Comparison of ENCODE assay signal across 3 fruit fly cellular contexts in the genomic region with DNA sequence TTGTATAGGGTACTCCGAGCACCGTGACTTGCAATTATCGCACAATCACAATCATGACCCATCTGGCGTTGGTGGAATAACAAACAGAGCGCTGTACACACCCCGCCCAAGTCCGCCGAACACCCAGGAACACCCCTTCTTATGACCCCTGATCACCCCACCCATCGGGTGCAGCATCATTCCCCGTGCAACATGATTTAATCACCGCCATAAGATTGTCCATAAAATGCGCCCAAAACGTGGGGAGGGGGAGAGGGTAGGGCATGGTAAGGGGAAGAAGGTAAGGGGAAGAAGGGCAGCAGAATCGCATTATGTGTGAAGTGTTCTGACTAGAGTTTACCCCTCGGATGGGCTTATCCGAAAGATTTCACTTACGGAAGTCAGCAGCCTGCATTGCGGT.
A peak's percentile ranks its signal among the peaks of the same experiment; 100 is the strongest.
TF ChIP-seq lines count a peak whose summit lies in the region.

No protein-coding gene starts in this region.

- TF ChIP-seq CTCF in whole organism, embryonic (GFP tag; optimal IDR thresholded peaks at IDR 0.05; lab: Kevin White, UChicago), result no peak

TF ChIP-seq in whole organism, embryonic, 481 proteins besides CTCF, POLR2A, EP300 and RAD21:
- TF ChIP-seq CG10274 (GFP tag; optimal IDR thresholded peaks at IDR 0.05; lab: Kevin White, UChicago) (no peak), Poxn (GFP tag; IDR thresholded peaks at IDR 0.05; lab: Robert Waterston, UW) (no peak), fd102C (GFP tag; optimal IDR thresholded peaks at IDR 0.05; lab: Kevin White, UChicago) (no peak), crol (GFP tag; IDR thresholded peaks at IDR 0.05; lab: Robert Waterston, UW) (peak; percentile 89), pros (GFP tag; optimal IDR thresholded peaks at IDR 0.05; lab: Kevin White, UChicago) (peak; percentile 90), oc (tag; optimal IDR thresholded peaks at IDR 0.05; lab: Kevin White, UChicago) (peak; percentile 93), CG18476 (GFP tag; optimal IDR thresholded peaks at IDR 0.05; lab: Kevin White, UChicago) (no peak), Fer3 (tag; optimal IDR thresholded peaks at IDR 0.05; lab: Kevin White, UChicago) (no peak), CG10959 (GFP tag; IDR thresholded peaks at IDR 0.05; lab: Robert Waterston, UW) (no peak), gsb-n (tag; optimal IDR thresholded peaks at IDR 0.05; lab: Kevin White, UChicago) (peak; percentile 12), CG12219 (GFP tag; optimal IDR thresholded peaks at IDR 0.05; lab: Kevin White, UChicago) (no peak), sens (GFP tag; lab: Kevin White, UChicago) (peak; percentile 39)

TF ChIP-seq in whole organism, prepupa, 60 proteins besides CTCF, POLR2A, EP300 and RAD21:
- no peak for TF ChIP-seq Blimp-1 (GFP tag; optimal IDR thresholded peaks at IDR 0.05; lab: Kevin White, UChicago)
- no peak for TF ChIP-seq Eip93F (GFP tag; optimal IDR thresholded peaks at IDR 0.05; lab: Kevin White, UChicago)
- peak; percentile 66 for TF ChIP-seq svp (GFP tag; lab: Kevin White, UChicago)
- 0 out of 3 replicates have a peak, but pooled peaks have one; percentile 8 for TF ChIP-seq CG6163 (GFP tag; IDR thresholded peaks at IDR 0.05; lab: Robert Waterston, UW)
- TF ChIP-seq fd85E (GFP tag; optimal IDR thresholded peaks at IDR 0.05; lab: Kevin White, UChicago), result no peak
- no peak for TF ChIP-seq CG11902 (GFP tag; optimal IDR thresholded peaks at IDR 0.05; lab: Kevin White, UChicago)
- peak; percentile 3 for TF ChIP-seq CG31627 (GFP tag; optimal IDR thresholded peaks at IDR 0.05; lab: Kevin White, UChicago)
- no peak for TF ChIP-seq salr (GFP tag; optimal IDR thresholded peaks at IDR 0.05; lab: Kevin White, UChicago)
- no peak for TF ChIP-seq Eip78C (GFP tag; lab: Kevin White, UChicago)
- no peak for TF ChIP-seq CG8319 (GFP tag; optimal IDR thresholded peaks at IDR 0.05; lab: Kevin White, UChicago)
- TF ChIP-seq Sox102F (GFP tag; optimal IDR thresholded peaks at IDR 0.05; lab: Kevin White, UChicago), result no peak
- TF ChIP-seq CG32006 (GFP tag; optimal IDR thresholded peaks at IDR 0.05; lab: Kevin White, UChicago), result no peak
TF ChIP-seq in whole organism, prepupa: peak in this region for 3.

TF ChIP-seq in whole organism, wandering third instar larva, 38 proteins besides CTCF, POLR2A, EP300 and RAD21:
- TF ChIP-seq jim (GFP tag; optimal IDR thresholded peaks at IDR 0.05; lab: Kevin White, UChicago) (no peak), woc (GFP tag; optimal IDR thresholded peaks at IDR 0.05; lab: Kevin White, UChicago) (peak; percentile 15), Dif (GFP tag; optimal IDR thresholded peaks at IDR 0.05; lab: Kevin White, UChicago; ENCODE audit: partially characterized antibody) (no peak)
